Worm (Caenorhabditis elegans) whole organism, young adult: ENCODE measurements around the gene R53.5.

Experiments used
- B0261.1 ChIP-seq: sonication (generic microtip); optimal IDR thresholded peaks from 2 replicates; lab custom pipeline; 2016; ENCODE audit warnings: mild to moderate bottlenecking, missing genetic modification characterization, moderate library complexity, missing compliant biosample characterization
- B0336.3 ChIP-seq: fragments of 200-800 bp; sonication (Bioruptor generic); IDR thresholded peaks from 2 replicates; pipeline ENCODE4 v1.3.6; 2022; ENCODE audit warnings: missing genetic modification characterization, missing compliant biosample characterization
- C17E4.6 ChIP-seq: fragments of 200-800 bp; sonication (Bioruptor generic); IDR thresholded peaks from 2 replicates; pipeline ENCODE4 v1.3.6; 2022; ENCODE audit warnings: missing genetic modification reagents, missing genetic modification characterization, missing compliant biosample characterization
- F23B12.7 ChIP-seq: sonication (generic microtip); optimal IDR thresholded peaks from 2 replicates; lab custom pipeline; 2017; ENCODE audit warnings: missing genetic modification characterization, mild to moderate bottlenecking, missing compliant biosample characterization, antibody characterized with exemption, moderate library complexity; ENCODE audit not compliant: insufficient read depth
- F33H1.4 ChIP-seq: fragments of 200-800 bp; sonication (Bioruptor generic); IDR thresholded peaks from 2 replicates; pipeline ENCODE4 v1.3.6; 2022; ENCODE audit warnings: missing genetic modification reagents, missing genetic modification characterization, missing compliant biosample characterization
- F39B2.1 ChIP-seq: fragments of 200-800 bp; sonication (Bioruptor generic); IDR thresholded peaks from 2 replicates; pipeline ENCODE4 v1.3.6; 2022; ENCODE audit warnings: missing genetic modification reagents, missing genetic modification characterization, missing compliant biosample characterization
- F49E8.2 ChIP-seq: sonication (generic microtip); optimal IDR thresholded peaks from 3 replicates; lab custom pipeline; 2017; ENCODE audit warnings: missing genetic modification characterization, mild to moderate bottlenecking, missing compliant biosample characterization, antibody characterized with exemption, moderate library complexity; ENCODE audit not compliant: insufficient read depth
- K12H6.12 ChIP-seq: fragments of 200-800 bp; sonication (Bioruptor generic); optimal IDR thresholded peaks from 2 replicates; lab custom pipeline; 2018; ENCODE audit warnings: mild to moderate bottlenecking, missing genetic modification characterization, missing compliant biosample characterization
- T26A5.8 ChIP-seq: sonication (generic microtip); optimal IDR thresholded peaks from 2 replicates; lab custom pipeline; 2016; ENCODE audit warnings: missing genetic modification characterization, missing compliant biosample characterization
- Y53F4B.3 ChIP-seq: fragments of 200-800 bp; sonication (Bioruptor generic); IDR thresholded peaks from 2 replicates; pipeline ENCODE4 v1.3.6; 2022; ENCODE audit warnings: missing genetic modification reagents, missing genetic modification characterization, missing compliant biosample characterization
- Y67H2A.10 ChIP-seq: fragments of 200-800 bp; sonication (Bioruptor generic); conservative IDR thresholded peaks from 2 replicates; pipeline ENCODE4 v1.3.6; 2022; ENCODE audit warnings: missing genetic modification reagents, missing genetic modification characterization, missing compliant biosample characterization
- ama-1 ChIP-seq, 3 experiments: fragments of 150-350 bp in 1 of 3; sonication (generic microtip) in 2 of 3; optimal IDR thresholded peaks; 2 replicates each; lab custom pipeline; 2014 to 2018; ENCODE audit warnings: missing biosample characterization in 2 of 3, missing genetic modification characterization in 2 of 3, missing genetic modification reagents in 2 of 3
- atf-7 ChIP-seq: sonication (generic microtip); optimal IDR thresholded peaks from 2 replicates; lab custom pipeline; 2017; ENCODE audit warnings: mild to moderate bottlenecking, missing genetic modification characterization, missing compliant biosample characterization
- attf-5 ChIP-seq: fragments of 200-800 bp; sonication (Bioruptor generic); optimal IDR thresholded peaks from 2 replicates; lab custom pipeline; 2018; ENCODE audit warnings: mild to moderate bottlenecking, missing genetic modification characterization, missing compliant biosample characterization
- cebp-1 ChIP-seq, 2 experiments: fragments of 200-800 bp in 1 of 2; sonication (Bioruptor generic) in 1 of 2; sonication (generic microtip) in 1 of 2; IDR thresholded peaks in 1 of 2; optimal IDR thresholded peaks in 1 of 2; 2 replicates each; pipeline versions ENCODE4 v1.3.6 to Lab custom; 2017 to 2022; ENCODE audit warnings: missing compliant biosample characterization in 2 of 2, missing genetic modification characterization in 2 of 2, mild to moderate bottlenecking in 1 of 2, missing genetic modification reagents in 1 of 2, moderate library complexity in 1 of 2
- ceh-27 ChIP-seq: fragments of 200-800 bp; sonication (Bioruptor generic); optimal IDR thresholded peaks from 2 replicates; lab custom pipeline; 2018; ENCODE audit warnings: mild to moderate bottlenecking, missing genetic modification characterization, moderate library complexity, missing compliant biosample characterization
- ceh-79 ChIP-seq: sonication (generic microtip); optimal IDR thresholded peaks from 2 replicates; lab custom pipeline; 2017; ENCODE audit warnings: mild to moderate bottlenecking, missing genetic modification characterization, missing compliant biosample characterization
- die-1 ChIP-seq: sonication (generic microtip); optimal IDR thresholded peaks from 2 replicates; lab custom pipeline; 2016; ENCODE audit warnings: missing genotype, mild to moderate bottlenecking, missing genetic modification characterization, missing compliant biosample characterization
- egl-44 ChIP-seq: fragments of 200-800 bp; sonication (Bioruptor generic); IDR thresholded peaks from 2 replicates; pipeline ENCODE4 v1.3.6; 2022; ENCODE audit warnings: missing genetic modification reagents, missing genetic modification characterization, missing compliant biosample characterization
- ets-4 ChIP-seq: fragments of 200-800 bp; sonication (Bioruptor generic); optimal IDR thresholded peaks from 2 replicates; lab custom pipeline; 2018; ENCODE audit warnings: mild to moderate bottlenecking, missing genetic modification characterization, missing compliant biosample characterization
- gei-17 ChIP-seq: fragments of 200-800 bp; sonication (Bioruptor generic); optimal IDR thresholded peaks from 2 replicates; lab custom pipeline; 2018; ENCODE audit warnings: mild to moderate bottlenecking, missing genetic modification characterization, missing compliant biosample characterization
- hlh-26 ChIP-seq: fragments of 200-800 bp; sonication (Bioruptor generic); conservative IDR thresholded peaks from 2 replicates; pipeline ENCODE4 v1.3.6; 2022; ENCODE audit warnings: missing genetic modification reagents, missing genetic modification characterization, missing compliant biosample characterization
- let-607 ChIP-seq, 2 experiments: fragments of 200-800 bp in 1 of 2; sonication (Bioruptor generic) in 1 of 2; sonication (generic microtip) in 1 of 2; optimal IDR thresholded peaks; 2 replicates each; lab custom pipeline; 2016 to 2018; ENCODE audit warnings: mild to moderate bottlenecking in 2 of 2, missing compliant biosample characterization in 2 of 2, missing genetic modification characterization in 2 of 2, moderate library complexity in 2 of 2, missing genotype in 1 of 2
- lin-26 ChIP-seq: fragments of 200-800 bp; sonication (Bioruptor generic); IDR thresholded peaks from 2 replicates; pipeline ENCODE4 v1.3.6; 2022; ENCODE audit warnings: missing genetic modification reagents, missing genetic modification characterization, missing compliant biosample characterization
- lin-40 ChIP-seq: sonication (generic microtip); optimal IDR thresholded peaks from 2 replicates; lab custom pipeline; 2016; ENCODE audit warnings: missing genetic modification characterization, mild to moderate bottlenecking, missing compliant biosample characterization, missing genotype, missing genetic modification reagents
- lsl-1 ChIP-seq: fragments of 200-800 bp; sonication (Bioruptor generic); optimal IDR thresholded peaks from 2 replicates; lab custom pipeline; 2018; ENCODE audit warnings: mild to moderate bottlenecking, missing genetic modification characterization, moderate library complexity, missing compliant biosample characterization
- madf-3 ChIP-seq: fragments of 200-800 bp; sonication (Bioruptor generic); IDR thresholded peaks from 2 replicates; pipeline ENCODE4 v1.3.6; 2022; ENCODE audit warnings: missing genetic modification reagents, missing genetic modification characterization, missing compliant biosample characterization
- madf-6 ChIP-seq: fragments of 200-800 bp; sonication (Bioruptor generic); IDR thresholded peaks from 2 replicates; pipeline ENCODE4 v1.3.6; 2022; ENCODE audit warnings: missing genetic modification reagents, missing genetic modification characterization, missing compliant biosample characterization
- madf-8 ChIP-seq: fragments of 200-800 bp; sonication (Bioruptor generic); conservative IDR thresholded peaks from 2 replicates; pipeline ENCODE4 v1.3.6; 2022; ENCODE audit warnings: missing genetic modification reagents, missing genetic modification characterization, missing compliant biosample characterization
- mcd-1 ChIP-seq: fragments of 200-800 bp; sonication (Bioruptor generic); IDR thresholded peaks from 2 replicates; pipeline ENCODE4 v1.3.6; 2022; ENCODE audit warnings: missing genetic modification reagents, missing genetic modification characterization, missing compliant biosample characterization
- mxl-1 ChIP-seq: sonication (generic microtip); optimal IDR thresholded peaks from 2 replicates; lab custom pipeline; 2016; ENCODE audit warnings: missing genetic modification characterization, missing compliant biosample characterization
- nfya-1 ChIP-seq: sonication (generic microtip); optimal IDR thresholded peaks from 2 replicates; lab custom pipeline; 2017; ENCODE audit warnings: antibody characterized with exemption, missing compliant biosample characterization, missing genetic modification characterization, borderline replicate concordance; ENCODE audit not compliant: insufficient read depth
- nfya-2 ChIP-seq: fragments of 200-800 bp; sonication (Bioruptor generic); IDR thresholded peaks from 2 replicates; pipeline ENCODE4 v1.3.6; 2022; ENCODE audit warnings: missing genetic modification reagents, missing genetic modification characterization, missing compliant biosample characterization
- nfyb-1 ChIP-seq: fragments of 200-800 bp; sonication (Bioruptor generic); IDR thresholded peaks from 2 replicates; pipeline ENCODE4 v1.3.6; 2022; ENCODE audit warnings: missing genetic modification reagents, missing genetic modification characterization, missing compliant biosample characterization
- nhr-90 ChIP-seq: sonication (generic microtip); optimal IDR thresholded peaks from 2 replicates; lab custom pipeline; 2016; ENCODE audit warnings: missing genotype, mild to moderate bottlenecking, missing genetic modification characterization, missing compliant biosample characterization
- rec-8 ChIP-seq, 2 experiments: sonication (generic microtip); optimal IDR thresholded peaks; 2 replicates each; lab custom pipeline; 2016; ENCODE audit warnings: mild to moderate bottlenecking in 2 of 2, missing genetic modification characterization in 2 of 2, missing genetic modification reagents in 2 of 2, missing genotype in 2 of 2, missing biosample characterization in 1 of 2, missing compliant biosample characterization in 1 of 2, moderate library complexity in 1 of 2
- repo-1 ChIP-seq: sonication (generic microtip); optimal IDR thresholded peaks from 2 replicates; lab custom pipeline; 2017; ENCODE audit warnings: mild to moderate bottlenecking, missing genetic modification characterization, missing compliant biosample characterization
- sdz-38 ChIP-seq: sonication (generic microtip); optimal IDR thresholded peaks from 2 replicates; lab custom pipeline; 2016; ENCODE audit warnings: missing genotype, missing genetic modification characterization, missing compliant biosample characterization
- snpc-1.1 ChIP-seq: sonication (generic microtip); optimal IDR thresholded peaks from 2 replicates; lab custom pipeline; 2017; ENCODE audit warnings: missing genetic modification characterization, mild to moderate bottlenecking, missing compliant biosample characterization, antibody characterized with exemption, moderate library complexity, missing genotype, missing genetic modification reagents; ENCODE audit not compliant: insufficient read depth
- snpc-1.3 ChIP-seq: sonication (generic microtip); optimal IDR thresholded peaks from 2 replicates; lab custom pipeline; 2017; ENCODE audit warnings: missing genetic modification characterization, mild to moderate bottlenecking, missing compliant biosample characterization, antibody characterized with exemption, moderate library complexity, missing genotype, missing genetic modification reagents; ENCODE audit not compliant: insufficient read depth
- sptf-2 ChIP-seq: fragments of 200-800 bp; sonication (Bioruptor generic); optimal IDR thresholded peaks from 2 replicates; lab custom pipeline; 2018; ENCODE audit warnings: mild to moderate bottlenecking, missing genetic modification characterization, missing compliant biosample characterization
- tlf-1 ChIP-seq: fragments of 200-800 bp; sonication (Bioruptor generic); optimal IDR thresholded peaks from 2 replicates; lab custom pipeline; 2018; ENCODE audit warnings: mild to moderate bottlenecking, missing genetic modification characterization, missing compliant biosample characterization
- unc-130 ChIP-seq: sonication (generic microtip); optimal IDR thresholded peaks from 2 replicates; lab custom pipeline; 2016; ENCODE audit warnings: missing genetic modification reagents, missing genetic modification characterization, missing compliant biosample characterization
- unc-62 ChIP-seq: fragments of 150-350 bp; optimal IDR thresholded peaks from 2 replicates; lab custom pipeline; 2014; ENCODE audit warnings: missing biosample characterization, missing genetic modification reagents, missing genetic modification characterization
- xnd-1 ChIP-seq: sonication (generic microtip); optimal IDR thresholded peaks from 2 replicates; lab custom pipeline; 2016; ENCODE audit warnings: missing genotype, missing genetic modification reagents, missing genetic modification characterization, missing compliant biosample characterization
- zim-3 ChIP-seq: sonication (generic microtip); optimal IDR thresholded peaks from 2 replicates; lab custom pipeline; 2017; ENCODE audit warnings: mild to moderate bottlenecking, missing genetic modification characterization, moderate library complexity, missing compliant biosample characterization
- ztf-3 ChIP-seq: fragments of 200-800 bp; sonication (Bioruptor generic); optimal IDR thresholded peaks from 2 replicates; lab custom pipeline; 2018; ENCODE audit warnings: mild to moderate bottlenecking, missing genetic modification characterization, missing compliant biosample characterization

R53.5 gene

DNA sequence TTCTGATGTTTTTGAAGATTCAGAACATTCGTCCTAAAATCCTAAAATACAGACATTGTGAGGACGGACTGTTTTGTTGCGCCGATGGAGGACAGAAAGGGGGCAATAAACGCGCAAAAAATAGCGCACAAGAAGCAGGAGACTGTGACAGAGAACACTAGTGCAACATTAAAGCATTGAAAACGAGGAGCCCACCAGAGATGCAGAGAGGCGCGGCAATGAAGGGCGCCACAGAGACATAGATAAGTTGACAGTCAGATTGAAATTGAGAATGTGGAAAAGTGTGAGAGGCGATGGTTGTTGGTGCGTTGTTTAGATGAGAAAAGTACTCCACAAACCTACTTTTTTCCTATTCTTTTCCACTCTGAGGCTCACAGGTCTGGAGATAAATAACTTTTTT lies 4.7 kb upstream of the R53.5 start, which contains the start of gene aakg-5 (continued):
- TF ChIP-seq ztf-3 (GFP tag; lab: Kevin White, UChicago) (no peak), K12H6.12 (tag; lab: Kevin White, UChicago) (peak; percentile 62), zim-3 (tag; lab: Kevin White, UChicago) (no peak), mxl-1 (tag; lab: Kevin White, UChicago) (no peak), attf-5 (GFP tag; lab: Kevin White, UChicago) (peak; percentile 42), die-1 (tag; lab: Kevin White, UChicago) (no peak), atf-7 (tag; lab: Kevin White, UChicago) (no peak), ceh-27 (GFP tag; lab: Kevin White, UChicago) (peak; percentile 29), F49E8.2 (tag; lab: Kevin White, UChicago) (no peak), unc-130 (GFP tag; lab: Kevin White, UChicago) (no peak), ama-1 (optimal IDR thresholded peaks at IDR 0.05; lab: Kevin White, UChicago) (no peak), ama-1 (GFP tag; optimal IDR thresholded peaks at IDR 0.05; lab: Kevin White, UChicago) (no peak), snpc-1.3 (no peak), cebp-1 (GFP tag; IDR thresholded peaks at IDR 0.05; lab: Robert Waterston, UW) (peak; percentile 42; the same call in 1 of the 2 replicates), cebp-1 (tag; optimal IDR thresholded peaks at IDR 0.05; lab: Kevin White, UChicago) (no peak), F33H1.4 (GFP tag; lab: Robert Waterston, UW) (no peak), madf-8 (GFP tag; lab: Robert Waterston, UW) (no peak), let-607 (tag; optimal IDR thresholded peaks at IDR 0.05; lab: Kevin White, UChicago) (peak in 1 of 2 experiments; percentile 28), mcd-1 (GFP tag; lab: Robert Waterston, UW) (no peak), madf-6 (GFP tag; lab: Robert Waterston, UW) (no peak), snpc-1.1 (no peak), lin-26 (no peak), F39B2.1 (GFP tag; lab: Robert Waterston, UW) (no peak), T26A5.8 (no peak), madf-3 (GFP tag; lab: Robert Waterston, UW) (no peak), nfyb-1 (0 out of 2 replicates have a peak, but pooled peaks have one; percentile 35), B0336.3 (no peak), nfya-2 (GFP tag; lab: Robert Waterston, UW) (no peak), ets-4 (no peak), nhr-90 (tag; lab: Kevin White, UChicago) (no peak), Y67H2A.10 (GFP tag; lab: Robert Waterston, UW) (no peak), lin-40 (tag; lab: Kevin White, UChicago) (peak; percentile 77), ceh-79 (tag; lab: Kevin White, UChicago) (no peak), xnd-1 (no peak), rec-8 (tag; optimal IDR thresholded peaks at IDR 0.05; lab: Kevin White, UChicago) (no peak), F23B12.7 (tag; lab: Kevin White, UChicago) (no peak), sdz-38 (tag; lab: Kevin White, UChicago) (no peak), Y53F4B.3 (no peak), sptf-2 (no peak), egl-44 (GFP tag; lab: Robert Waterston, UW) (no peak), tlf-1 (GFP tag; lab: Kevin White, UChicago) (no peak), B0261.1 (tag; lab: Kevin White, UChicago) (no peak), repo-1 (tag; lab: Kevin White, UChicago) (no peak), nfya-1 (tag; lab: Kevin White, UChicago) (no peak), hlh-26 (GFP tag; lab: Robert Waterston, UW) (no peak), C17E4.6 (GFP tag; lab: Robert Waterston, UW) (no peak), lsl-1 (no peak), gei-17 (GFP tag; lab: Kevin White, UChicago) (peak; percentile 24), unc-62 (no peak)
